Worm (Caenorhabditis elegans) whole organism, L1 larva: ENCODE results near the gene D1054.18.

Experiments
- C04F5.9 ChIP-seq: sonication (generic microtip); optimal IDR thresholded peaks from 2 replicates; lab custom pipeline; 2016; ENCODE audit warnings: missing genetic modification characterization, missing compliant biosample characterization
- C16A3.4 ChIP-seq: fragments of 150-350 bp; optimal IDR thresholded peaks from 2 replicates; lab custom pipeline; 2014; ENCODE audit warnings: missing biosample characterization, missing genetic modification characterization
- aha-1 ChIP-seq: fragments of 150-350 bp; optimal IDR thresholded peaks from 2 replicates; lab custom pipeline; 2014; ENCODE audit warnings: missing biosample characterization, missing genetic modification characterization
- aly-2 ChIP-seq: fragments of 150-350 bp; optimal IDR thresholded peaks from 2 replicates; lab custom pipeline; 2014; ENCODE audit warnings: missing biosample characterization, missing genetic modification characterization
- blmp-1 ChIP-seq: fragments of 150-350 bp; optimal IDR thresholded peaks from 2 replicates; lab custom pipeline; 2014; ENCODE audit warnings: missing biosample characterization, missing genetic modification characterization
- ceh-8 ChIP-seq: fragments of 200-800 bp; sonication (Bioruptor generic); optimal IDR thresholded peaks from 2 replicates; lab custom pipeline; 2018; ENCODE audit warnings: mild to moderate bottlenecking, missing genetic modification characterization, moderate library complexity, missing compliant biosample characterization
- dsc-1 ChIP-seq: sonication (generic microtip); optimal IDR thresholded peaks from 2 replicates; lab custom pipeline; 2016; ENCODE audit warnings: mild to moderate bottlenecking, missing genetic modification characterization, missing compliant biosample characterization
- efl-1 ChIP-seq, 4 experiments: fragments of 150-350 bp; optimal IDR thresholded peaks in 3 of 4; peaks in 1 of 4; 1 replicate in 1 of 4; 2 replicates in 3 of 4; lab custom pipeline; 2014; ENCODE audit warnings: missing biosample characterization in 2 of 4, missing genetic modification characterization in 2 of 4, missing genetic modification reagents in 2 of 4
- efl-3 ChIP-seq: fragments of 200-800 bp; sonication (Bioruptor generic); optimal IDR thresholded peaks from 2 replicates; lab custom pipeline; 2018; ENCODE audit warnings: mild to moderate bottlenecking, missing genetic modification characterization, missing compliant biosample characterization
- elt-2 ChIP-seq: sonication (generic microtip); optimal IDR thresholded peaks from 2 replicates; lab custom pipeline; 2016; ENCODE audit warnings: missing genetic modification characterization, mild to moderate bottlenecking, inconsistent platforms, missing compliant biosample characterization, missing genetic modification reagents
- ets-5 ChIP-seq: fragments of 200-800 bp; sonication (Bioruptor generic); IDR thresholded peaks from 2 replicates; pipeline ENCODE4 v1.3.6; 2022; ENCODE audit warnings: missing genetic modification characterization, missing compliant biosample characterization
- fos-1 ChIP-seq: fragments of 150-350 bp; optimal IDR thresholded peaks from 2 replicates; lab custom pipeline; 2014; ENCODE audit warnings: missing biosample characterization, missing genetic modification characterization
- grh-1 ChIP-seq: fragments of 200-800 bp; sonication (Bioruptor generic); IDR thresholded peaks from 2 replicates; pipeline ENCODE4 v1.3.6; 2022; ENCODE audit warnings: missing genetic modification reagents, missing genetic modification characterization, missing compliant biosample characterization
- irx-1 ChIP-seq: sonication (generic microtip); optimal IDR thresholded peaks from 2 replicates; lab custom pipeline; 2016; ENCODE audit warnings: missing genetic modification characterization, missing compliant biosample characterization
- isw-1 ChIP-seq: fragments of 200-800 bp; sonication (Bioruptor generic); IDR thresholded peaks from 2 replicates; pipeline ENCODE4 v1.3.6; 2022; ENCODE audit warnings: missing genetic modification characterization, missing compliant biosample characterization
- jun-1 ChIP-seq: fragments of 150-350 bp; optimal IDR thresholded peaks from 2 replicates; lab custom pipeline; 2014; ENCODE audit warnings: missing biosample characterization, missing genetic modification reagents, missing genetic modification characterization
- lin-14 ChIP-seq: fragments of 200-800 bp; sonication (Bioruptor generic); optimal IDR thresholded peaks from 2 replicates; lab custom pipeline; 2018; ENCODE audit warnings: mild to moderate bottlenecking, missing genetic modification characterization, moderate library complexity, missing compliant biosample characterization
- lin-15B ChIP-seq: fragments of 150-350 bp; sonication (generic microtip); optimal IDR thresholded peaks from 3 replicates; lab custom pipeline; 2014; ENCODE audit warnings: missing biosample characterization, missing genetic modification characterization
- lin-39 ChIP-seq: fragments of 150-350 bp; optimal IDR thresholded peaks from 2 replicates; lab custom pipeline; 2014; ENCODE audit warnings: missing biosample characterization, missing genetic modification reagents, missing genetic modification characterization
- lsy-2 ChIP-seq, 2 experiments: fragments of 150-350 bp; optimal IDR thresholded peaks; 2 replicates each; lab custom pipeline; 2014; ENCODE audit warnings: missing biosample characterization in 2 of 2, missing genetic modification characterization in 2 of 2
- mab-9 ChIP-seq: fragments of 200-800 bp; sonication (Bioruptor generic); IDR thresholded peaks from 2 replicates; pipeline ENCODE4 v1.3.6; 2022; ENCODE audit warnings: missing genetic modification reagents, missing genetic modification characterization, missing compliant biosample characterization
- mdl-1 ChIP-seq, 2 experiments: fragments of 150-350 bp; optimal IDR thresholded peaks; 2 replicates each; lab custom pipeline; 2014 to 2017; ENCODE audit warnings: missing biosample characterization in 2 of 2, missing genetic modification characterization in 2 of 2, inconsistent platforms in 1 of 2
- nhr-20 ChIP-seq: sonication (generic microtip); optimal IDR thresholded peaks from 2 replicates; lab custom pipeline; 2016; ENCODE audit warnings: mild to moderate bottlenecking, missing genetic modification characterization, missing compliant biosample characterization
- nhr-28 ChIP-seq: fragments of 150-350 bp; optimal IDR thresholded peaks from 2 replicates; lab custom pipeline; 2014; ENCODE audit warnings: missing biosample characterization, missing genetic modification characterization
- nhr-71 ChIP-seq: sonication (generic microtip); optimal IDR thresholded peaks from 2 replicates; lab custom pipeline; 2016; ENCODE audit warnings: mild to moderate bottlenecking, missing genetic modification characterization, moderate library complexity, missing compliant biosample characterization
- nhr-77 ChIP-seq: fragments of 150-350 bp; optimal IDR thresholded peaks from 2 replicates; lab custom pipeline; 2014; ENCODE audit warnings: missing biosample characterization, missing genetic modification characterization
- nhr-85 ChIP-seq: sonication (generic microtip); peaks from one replicate; lab custom pipeline; 2016; ENCODE audit warnings: missing genetic modification characterization, inconsistent platforms, missing compliant biosample characterization
- pag-3 ChIP-seq: sonication (generic microtip); optimal IDR thresholded peaks from 2 replicates; lab custom pipeline; 2017; ENCODE audit warnings: missing genetic modification characterization, mild to moderate bottlenecking, missing compliant biosample characterization, antibody characterized with exemption, borderline replicate concordance; ENCODE audit not compliant: insufficient read depth
- pqm-1 ChIP-seq: sonication (generic microtip); optimal IDR thresholded peaks from 3 replicates; lab custom pipeline; 2017; ENCODE audit warnings: missing biosample characterization, missing genetic modification characterization
- rnt-1 ChIP-seq: sonication (generic microtip); optimal IDR thresholded peaks from 2 replicates; lab custom pipeline; 2016; ENCODE audit warnings: mild to moderate bottlenecking, missing genetic modification characterization, moderate library complexity, missing compliant biosample characterization
- snpc-4 ChIP-seq: fragments of 150-350 bp; optimal IDR thresholded peaks from 2 replicates; lab custom pipeline; 2014; ENCODE audit warnings: missing biosample characterization, missing genetic modification characterization
- sptf-1 ChIP-seq: fragments of 150-350 bp; optimal IDR thresholded peaks from 2 replicates; lab custom pipeline; 2014; ENCODE audit warnings: missing biosample characterization, missing genetic modification characterization
- swsn-7 ChIP-seq: sonication (generic microtip); optimal IDR thresholded peaks from 2 replicates; lab custom pipeline; 2016; ENCODE audit warnings: missing genetic modification characterization, missing compliant biosample characterization
- tbx-2 ChIP-seq: sonication (generic microtip); optimal IDR thresholded peaks from 2 replicates; lab custom pipeline; 2016; ENCODE audit warnings: missing genetic modification characterization, missing compliant biosample characterization
- tlp-1 ChIP-seq: fragments of 150-350 bp; optimal IDR thresholded peaks from 2 replicates; lab custom pipeline; 2014; ENCODE audit warnings: missing biosample characterization, missing genetic modification characterization
- unc-62 ChIP-seq: fragments of 150-350 bp; optimal IDR thresholded peaks from 2 replicates; lab custom pipeline; 2014; ENCODE audit warnings: missing biosample characterization, missing genetic modification reagents, missing genetic modification characterization
- vab-15 ChIP-seq: sonication (generic microtip); optimal IDR thresholded peaks from 2 replicates; lab custom pipeline; 2017; ENCODE audit warnings: missing genotype, mild to moderate bottlenecking, missing genetic modification characterization, missing compliant biosample characterization
- ztf-11 ChIP-seq, 2 experiments: sonication (generic microtip); optimal IDR thresholded peaks; 2 replicates each; lab custom pipeline; 2016 to 2017; ENCODE audit warnings: missing genetic modification characterization in 2 of 2, missing biosample characterization in 1 of 2, missing compliant biosample characterization in 1 of 2
- ztf-4 ChIP-seq: fragments of 150-350 bp; optimal IDR thresholded peaks from 2 replicates; lab custom pipeline; 2014; ENCODE audit warnings: missing biosample characterization, missing genetic modification characterization

The D1054.18 gene

ce11 chrV:10793498-10793897 is 7.5 kb downstream of the D1054.18 start, which contains the start of gene ule-3:
Gene ule-3 (plus strand): TSS chrV:10793798.
- TF ChIP-seq grh-1 (no peak), efl-1 (optimal IDR thresholded peaks at IDR 0.05; lab: Kevin White, UChicago) (no peak), efl-1 (GFP tag; optimal IDR thresholded peaks at IDR 0.05 in 1 of 2; lab: Kevin White, UChicago) (no peak), ceh-8 (no peak), isw-1 (GFP tag; lab: Robert Waterston, UW) (no peak), elt-2 (tag; lab: Kevin White, UChicago) (no peak), pag-3 (tag; lab: Kevin White, UChicago) (no peak), jun-1 (tag; lab: Kevin White, UChicago) (no peak), swsn-7 (no peak), efl-3 (GFP tag; lab: Kevin White, UChicago) (no peak), nhr-20 (no peak), ztf-11 (tag; optimal IDR thresholded peaks at IDR 0.05; lab: Kevin White, UChicago) (no peak), C16A3.4 (tag; lab: Kevin White, UChicago) (no peak), tbx-2 (tag; lab: Kevin White, UChicago) (no peak), lin-14 (GFP tag; lab: Kevin White, UChicago) (no peak), nhr-85 (tag; lab: Kevin White, UChicago) (no peak), lin-39 (tag; lab: Kevin White, UChicago) (no peak), sptf-1 (tag; lab: Kevin White, UChicago) (no peak), C04F5.9 (tag; lab: Kevin White, UChicago) (no peak), ets-5 (GFP tag; lab: Robert Waterston, UW) (no peak)

- TF ChIP-seq lin-15B (tag; lab: Kevin White, UChicago), result no peak
- TF ChIP-seq tlp-1, result no peak
- no peak for TF ChIP-seq isw-1 (GFP tag; lab: Robert Waterston, UW)
- TF ChIP-seq mdl-1 (tag; optimal IDR thresholded peaks at IDR 0.05; lab: Kevin White, UChicago), result no peak
- TF ChIP-seq dsc-1, result no peak
- TF ChIP-seq grh-1, result no peak
- no peak for TF ChIP-seq snpc-4 (tag; lab: Kevin White, UChicago)
- no peak for TF ChIP-seq lsy-2 (tag; optimal IDR thresholded peaks at IDR 0.05; lab: Kevin White, UChicago)
- TF ChIP-seq ztf-4 (tag; lab: Kevin White, UChicago), result no peak
- no peak for TF ChIP-seq nhr-71 (tag; lab: Kevin White, UChicago)
- TF ChIP-seq mab-9, result no peak
- TF ChIP-seq, all 84 proteins: peak for 0
Measured at ce11 chrV:10792775-10793174, 8.2 kb downstream of the D1054.18 start, which contains the start of gene D1054.10. Gene D1054.10 (minus strand): TSS chrV:10792875.

ce11 chrV:10790921-10791320 is 10.1 kb downstream of the D1054.18 start, which contains the start of gene D1054.9:
Gene D1054.9 (minus strand): TSS chrV:10791057.
- no peak for TF ChIP-seq fos-1
- no peak for TF ChIP-seq nhr-28 (tag; lab: Kevin White, UChicago)
- TF ChIP-seq irx-1 (tag; lab: Kevin White, UChicago), result no peak
- TF ChIP-seq vab-15, result no peak
- TF ChIP-seq tlp-1, result no peak
- TF ChIP-seq rnt-1 (tag; lab: Kevin White, UChicago), result no peak
- TF ChIP-seq lsy-2 (tag; optimal IDR thresholded peaks at IDR 0.05; lab: Kevin White, UChicago), result no peak
- no peak for TF ChIP-seq aly-2 (tag; lab: Kevin White, UChicago)
- TF ChIP-seq snpc-4 (tag; lab: Kevin White, UChicago), result no peak
- TF ChIP-seq blmp-1 (tag; lab: Kevin White, UChicago), result no peak
- no peak for TF ChIP-seq unc-62
- TF ChIP-seq ceh-8, result no peak
- TF ChIP-seq jun-1 (tag; lab: Kevin White, UChicago), result no peak
- TF ChIP-seq aha-1 (tag; lab: Kevin White, UChicago), result no peak
- no peak for TF ChIP-seq C04F5.9 (tag; lab: Kevin White, UChicago)
- TF ChIP-seq nhr-77 (tag; lab: Kevin White, UChicago), result no peak
- TF ChIP-seq nhr-85 (tag; lab: Kevin White, UChicago), result no peak
- TF ChIP-seq pqm-1 (tag; lab: Kevin White, UChicago), result no peak
- TF ChIP-seq lin-14 (GFP tag; lab: Kevin White, UChicago), result no peak
- TF ChIP-seq sptf-1 (tag; lab: Kevin White, UChicago), result no peak
